Fruit fly (Drosophila melanogaster) whole organism, adult: ENCODE measurements around the gene wupA.

Experiments used
- CG11617 ChIP-seq: fragments of 200-800 bp; sonication (Bioruptor generic); optimal IDR thresholded peaks from 2 replicates; lab custom pipeline; 2017; ENCODE audit warnings: mild to moderate bottlenecking, missing biosample characterization, missing genetic modification reagents, missing genetic modification characterization
- CG12768 ChIP-seq: fragments of 200-800 bp; sonication (Bioruptor generic); optimal IDR thresholded peaks from 2 replicates; lab custom pipeline; 2017; ENCODE audit warnings: missing biosample characterization, missing genetic modification characterization, mild to moderate bottlenecking, moderate library complexity, missing genetic modification reagents
- CG14711 ChIP-seq: fragments of 200-800 bp; sonication (Bioruptor generic); optimal IDR thresholded peaks from 2 replicates; lab custom pipeline; 2018; ENCODE audit warnings: missing biosample characterization, mild to moderate bottlenecking, missing genetic modification characterization, moderate library complexity
- CG1620 ChIP-seq: fragments of 200-800 bp; sonication (Bioruptor generic); optimal IDR thresholded peaks from 2 replicates; lab custom pipeline; 2016; ENCODE audit warnings: missing biosample characterization, missing genetic modification characterization
- CG33017 ChIP-seq: fragments of 200-800 bp; sonication (Bioruptor generic); optimal IDR thresholded peaks from 2 replicates; lab custom pipeline; 2018; ENCODE audit warnings: missing biosample characterization, mild to moderate bottlenecking, missing genetic modification characterization, moderate library complexity
- CG5204 ChIP-seq: fragments of 200-800 bp; sonication (Bioruptor generic); optimal IDR thresholded peaks from 2 replicates; lab custom pipeline; 2016; ENCODE audit warnings: missing biosample characterization, missing genetic modification characterization
- CG7045 ChIP-seq: fragments of 200-800 bp; sonication (Bioruptor generic); optimal IDR thresholded peaks from 2 replicates; lab custom pipeline; 2017; ENCODE audit warnings: missing biosample characterization, mild to moderate bottlenecking, missing genetic modification characterization
- CG7101 ChIP-seq: fragments of 200-800 bp; sonication (Bioruptor generic); optimal IDR thresholded peaks from 2 replicates; lab custom pipeline; 2018; ENCODE audit warnings: missing biosample characterization, mild to moderate bottlenecking, missing genetic modification characterization, moderate library complexity
- Clk ChIP-seq: fragments of 200-800 bp; sonication (Bioruptor generic); optimal IDR thresholded peaks from 2 replicates; lab custom pipeline; 2017; ENCODE audit warnings: missing biosample characterization, missing genetic modification characterization
- Crg-1 ChIP-seq: fragments of 200-800 bp; sonication (Bioruptor generic); optimal IDR thresholded peaks from 2 replicates; lab custom pipeline; 2016; ENCODE audit warnings: missing biosample characterization, missing genetic modification characterization
- Hr96 ChIP-seq: fragments of 200-800 bp; sonication (Bioruptor generic); optimal IDR thresholded peaks from 2 replicates; lab custom pipeline; 2016; ENCODE audit warnings: missing biosample characterization, missing genetic modification characterization
- Mnt ChIP-seq: fragments of 200-800 bp; sonication (Bioruptor generic); optimal IDR thresholded peaks from 2 replicates; lab custom pipeline; 2016; ENCODE audit warnings: missing biosample characterization, mild to moderate bottlenecking, missing genetic modification characterization
- bab1 ChIP-seq: fragments of 200-800 bp; sonication (Bioruptor generic); optimal IDR thresholded peaks from 3 replicates; lab custom pipeline; 2019; ENCODE audit warnings: missing biosample characterization, mild to moderate bottlenecking, missing genetic modification characterization, moderate library complexity
- cic ChIP-seq: fragments of 200-800 bp; sonication (Bioruptor generic); optimal IDR thresholded peaks from 2 replicates; lab custom pipeline; 2017; ENCODE audit warnings: missing biosample characterization, mild to moderate bottlenecking, missing genetic modification characterization, moderate library complexity
- cnc ChIP-seq, 2 experiments: fragments of >200 bp; optimal IDR thresholded peaks; 2 replicates each; lab custom pipeline; 2017
- kay ChIP-seq: fragments of 200-800 bp; sonication (Bioruptor generic); peaks from one replicate; lab custom pipeline; 2016; ENCODE audit warnings: missing biosample characterization, missing genetic modification characterization, borderline replicate concordance
- ovo ChIP-seq: fragments of 200-800 bp; sonication (Bioruptor generic); optimal IDR thresholded peaks from 2 replicates; lab custom pipeline; 2016; ENCODE audit warnings: missing biosample characterization, missing genetic modification characterization
- pad ChIP-seq: fragments of 200-800 bp; sonication (Bioruptor generic); optimal IDR thresholded peaks from 3 replicates; lab custom pipeline; 2017; ENCODE audit warnings: missing biosample characterization, missing genetic modification characterization, mild to moderate bottlenecking, moderate library complexity, missing genetic modification reagents
- tj ChIP-seq: fragments of 200-800 bp; sonication (Bioruptor generic); optimal IDR thresholded peaks from 3 replicates; lab custom pipeline; 2017; ENCODE audit warnings: missing biosample characterization, mild to moderate bottlenecking, missing genetic modification characterization, moderate library complexity
- toe ChIP-seq: fragments of 200-800 bp; sonication (Bioruptor generic); optimal IDR thresholded peaks from 2 replicates; lab custom pipeline; 2016; ENCODE audit warnings: missing biosample characterization, missing genetic modification characterization

wupA gene

dm6 chrX:18083528-18084365 is 33.0 kb downstream of the wupA start:
- TF ChIP-seq kay (GFP tag; lab: Kevin White, UChicago) (no peak), ovo (GFP tag; lab: Kevin White, UChicago) (no peak), CG1620 (no peak), CG5204 (GFP tag; lab: Kevin White, UChicago) (no peak), cnc (optimal IDR thresholded peaks at IDR 0.05; lab: Kevin White, UChicago) (no peak), CG11617 (GFP tag; lab: Kevin White, UChicago) (peak; percentile 22), cic (GFP tag; lab: Kevin White, UChicago) (peak; percentile 1), toe (GFP tag; lab: Kevin White, UChicago) (no peak), CG12768 (GFP tag; lab: Kevin White, UChicago) (no peak), CG14711 (tag; lab: Kevin White, UChicago) (no peak), CG7101 (tag; lab: Kevin White, UChicago) (peak; percentile 37), pad (no peak), Crg-1 (GFP tag; lab: Kevin White, UChicago) (no peak), CG33017 (tag; lab: Kevin White, UChicago) (no peak), Hr96 (GFP tag; lab: Kevin White, UChicago) (no peak), CG7045 (GFP tag; lab: Kevin White, UChicago) (no peak), Clk (GFP tag; lab: Kevin White, UChicago) (no peak), Mnt (GFP tag; lab: Kevin White, UChicago) (peak; percentile 57), bab1 (GFP tag; lab: Kevin White, UChicago) (peak; percentile 11), tj (GFP tag; lab: Kevin White, UChicago) (peak; percentile 7)

- no peak for TF ChIP-seq Clk (GFP tag; lab: Kevin White, UChicago)
- no peak for TF ChIP-seq CG1620
- TF ChIP-seq tj (GFP tag; lab: Kevin White, UChicago), result no peak
- TF ChIP-seq CG14711 (tag; lab: Kevin White, UChicago), result no peak
- no peak for TF ChIP-seq Hr96 (GFP tag; lab: Kevin White, UChicago)
- no peak for TF ChIP-seq cic (GFP tag; lab: Kevin White, UChicago)
- TF ChIP-seq CG11617 (GFP tag; lab: Kevin White, UChicago), result no peak
- no peak for TF ChIP-seq CG33017 (tag; lab: Kevin White, UChicago)
- no peak for TF ChIP-seq cnc (optimal IDR thresholded peaks at IDR 0.05; lab: Kevin White, UChicago)
- TF ChIP-seq bab1 (GFP tag; lab: Kevin White, UChicago), result no peak
- TF ChIP-seq CG7101 (tag; lab: Kevin White, UChicago), result no peak
- no peak for TF ChIP-seq Mnt (GFP tag; lab: Kevin White, UChicago)
- TF ChIP-seq kay (GFP tag; lab: Kevin White, UChicago), result no peak
These were observed 34.0 kb downstream of the wupA start for dm6 chrX:18082674-18083073.

- TF ChIP-seq CG7101 (tag; lab: Kevin White, UChicago), result no peak
- no peak for TF ChIP-seq Crg-1 (GFP tag; lab: Kevin White, UChicago)
- no peak for TF ChIP-seq cic (GFP tag; lab: Kevin White, UChicago)
- TF ChIP-seq pad, result no peak
- TF ChIP-seq tj (GFP tag; lab: Kevin White, UChicago), result no peak
- no peak for TF ChIP-seq CG33017 (tag; lab: Kevin White, UChicago)
- no peak for TF ChIP-seq kay (GFP tag; lab: Kevin White, UChicago)
- TF ChIP-seq CG5204 (GFP tag; lab: Kevin White, UChicago), result no peak
- TF ChIP-seq ovo (GFP tag; lab: Kevin White, UChicago), result no peak
- TF ChIP-seq cnc (optimal IDR thresholded peaks at IDR 0.05; lab: Kevin White, UChicago), result no peak
- no peak for TF ChIP-seq CG7045 (GFP tag; lab: Kevin White, UChicago)
- no peak for TF ChIP-seq CG14711 (tag; lab: Kevin White, UChicago)
- TF ChIP-seq toe (GFP tag; lab: Kevin White, UChicago), result no peak
- no peak for TF ChIP-seq bab1 (GFP tag; lab: Kevin White, UChicago)
- TF ChIP-seq CG11617 (GFP tag; lab: Kevin White, UChicago), result no peak
- no peak for TF ChIP-seq Clk (GFP tag; lab: Kevin White, UChicago)
These were observed 52.5 kb downstream of the wupA start, which contains the start of gene Dhc16F for dm6 chrX:18064183-18064582. Gene Dhc16F, plus strand, starts transcription at chrX:18064483.

dm6 chrX:18063144-18063772 is 53.5 kb downstream of the wupA start, which contains the start of gene Sh:
Gene Sh, minus strand, starts transcription at chrX:18063247.
- TF ChIP-seq bab1 (GFP tag; lab: Kevin White, UChicago), result no peak
- TF ChIP-seq CG1620, result no peak
- no peak for TF ChIP-seq CG7101 (tag; lab: Kevin White, UChicago)
- TF ChIP-seq cnc (optimal IDR thresholded peaks at IDR 0.05; lab: Kevin White, UChicago), result no peak
- TF ChIP-seq kay (GFP tag; lab: Kevin White, UChicago), result no peak
- TF ChIP-seq CG33017 (tag; lab: Kevin White, UChicago), result no peak
- no peak for TF ChIP-seq Mnt (GFP tag; lab: Kevin White, UChicago)
- TF ChIP-seq Crg-1 (GFP tag; lab: Kevin White, UChicago), result no peak
- no peak for TF ChIP-seq CG7045 (GFP tag; lab: Kevin White, UChicago)
- TF ChIP-seq cic (GFP tag; lab: Kevin White, UChicago), result no peak
- no peak for TF ChIP-seq pad
- TF ChIP-seq CG14711 (tag; lab: Kevin White, UChicago), result no peak
- no peak for TF ChIP-seq Clk (GFP tag; lab: Kevin White, UChicago)
- no peak for TF ChIP-seq toe (GFP tag; lab: Kevin White, UChicago)
- TF ChIP-seq CG11617 (GFP tag; lab: Kevin White, UChicago), result no peak
- no peak for TF ChIP-seq tj (GFP tag; lab: Kevin White, UChicago)
- TF ChIP-seq CG12768 (GFP tag; lab: Kevin White, UChicago), result no peak
